Fruit fly (Drosophila melanogaster) whole organism, pupa: ENCODE data around the gene CG2794.

Experiments used
- CG10348 ChIP-seq: fragments of 200-800 bp; sonication (Bioruptor generic); IDR thresholded peaks from 2 replicates; pipeline ENCODE4 v1.3.6; 2022; ENCODE audit warnings: missing biosample characterization, missing genetic modification characterization
- CG14655 ChIP-seq: fragments of 200-800 bp; sonication (Bioruptor generic); optimal IDR thresholded peaks from 3 replicates; lab custom pipeline; 2017; ENCODE audit warnings: mild to moderate bottlenecking, missing biosample characterization, missing genetic modification reagents, missing genetic modification characterization
- CG17806 ChIP-seq: fragments of 200-800 bp; sonication (Bioruptor generic); optimal IDR thresholded peaks from 2 replicates; lab custom pipeline; 2018; ENCODE audit warnings: missing biosample characterization, mild to moderate bottlenecking, missing genetic modification characterization, moderate library complexity
- EcR ChIP-seq: fragments of 200-800 bp; sonication (Bioruptor generic); optimal IDR thresholded peaks from 3 replicates; lab custom pipeline; 2019; ENCODE audit warnings: missing biosample characterization, missing genetic modification characterization, mild to moderate bottlenecking, moderate library complexity, missing genetic modification reagents
- Snoo ChIP-seq: fragments of 200-800 bp; sonication (Bioruptor generic); optimal IDR thresholded peaks from 3 replicates; lab custom pipeline; 2017; ENCODE audit warnings: missing biosample characterization, mild to moderate bottlenecking, missing genetic modification characterization, inconsistent platforms
- rn ChIP-seq: fragments of 200-800 bp; sonication (Bioruptor generic); IDR thresholded peaks from 2 replicates; pipeline ENCODE4 v1.3.6; 2022; ENCODE audit warnings: missing biosample characterization, missing genetic modification characterization

DNA sequence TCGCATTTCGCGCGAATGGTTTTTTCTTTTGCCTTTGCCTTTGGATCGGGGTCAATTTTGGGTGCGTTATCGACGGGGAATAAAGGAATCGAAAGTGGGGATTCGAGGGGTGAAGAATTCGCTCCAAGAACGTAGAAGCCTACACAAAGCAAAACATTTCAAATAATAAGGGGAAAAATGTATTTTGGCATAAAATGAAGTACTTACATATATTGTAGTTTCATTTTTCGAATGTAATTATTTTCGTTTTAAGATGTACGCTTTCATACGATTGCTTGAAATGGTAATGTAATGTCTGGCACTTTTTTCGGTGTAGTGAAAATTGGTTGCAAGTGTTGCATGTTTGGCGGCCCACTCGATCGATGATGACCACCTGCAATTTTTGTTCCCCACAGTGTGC, 51.1 kb downstream of the CG2794 start:
- TF ChIP-seq EcR (GFP tag; lab: Kevin White, UChicago): no peak
- no peak for TF ChIP-seq CG14655 (GFP tag; lab: Kevin White, UChicago)
- no peak for TF ChIP-seq rn (GFP tag; lab: Robert Waterston, UW)
- no peak for TF ChIP-seq Snoo (tag; lab: Kevin White, UChicago)
- TF ChIP-seq CG17806 (tag; lab: Kevin White, UChicago): no peak
- no peak for TF ChIP-seq CG10348 (GFP tag; lab: Robert Waterston, UW)
